Worm (Caenorhabditis elegans): Measurements from ENCODE around the gene nep-11.

ce11 chrII:3378275-3378674, 47.1 kb downstream of the nep-11 start, which contains the start of gene Y49F6C.2:
- TF ChIP-seq ceh-91 (GFP tag; IDR thresholded peaks at IDR 0.05) (no peak), egl-18 (GFP tag; IDR thresholded peaks at IDR 0.05) (no peak), snpc-3.4 (tag; optimal IDR thresholded peaks at IDR 0.05) (no peak), unc-130 (GFP tag; optimal IDR thresholded peaks at IDR 0.05) (no peak), T07F8.4 (tag; optimal IDR thresholded peaks at IDR 0.05) (no peak), madf-6 (GFP tag; IDR thresholded peaks at IDR 0.05) (no peak), ZK185.1 (tag; optimal IDR thresholded peaks at IDR 0.05; ENCODE audit: poor library complexity, severe bottlenecking) (no peak)
